Worm (Caenorhabditis elegans): ENCODE results near the gene C34F11.1.

ce11 chrII:5187469-5187868 is 25.3 kb upstream of the C34F11.1 start, which contains the start of gene crh-2:
- no peak for TF ChIP-seq ceh-90 (tag; optimal IDR thresholded peaks at IDR 0.05)
- no peak for TF ChIP-seq swsn-7 (tag; optimal IDR thresholded peaks at IDR 0.05)
- no peak for TF ChIP-seq ceh-82 (tag; optimal IDR thresholded peaks at IDR 0.05)
- TF ChIP-seq ceh-63 (GFP tag; optimal IDR thresholded peaks at IDR 0.05) = no peak
- TF ChIP-seq mef-2 (tag; optimal IDR thresholded peaks at IDR 0.05) = no peak
- no peak for TF ChIP-seq nhr-84 (tag; optimal IDR thresholded peaks at IDR 0.05)
- TF ChIP-seq snpc-4 (tag; optimal IDR thresholded peaks at IDR 0.05) = no peak
- no peak for TF ChIP-seq unc-62 (GFP tag; optimal IDR thresholded peaks at IDR 0.05)
- TF ChIP-seq nhr-77 (tag; optimal IDR thresholded peaks at IDR 0.05) = no peak
